Fruit fly (Drosophila melanogaster) whole organism, wandering third instar larva: ENCODE measurements around the gene CG14377.

Experiments
- Abd-B ChIP-seq: fragments of >200 bp; optimal IDR thresholded peaks from 2 replicates; lab custom pipeline; 2017; ENCODE audit warnings: missing biosample characterization, missing genetic modification characterization
- CG32264 ChIP-seq: fragments of 200-800 bp; sonication (Bioruptor generic); optimal IDR thresholded peaks from 2 replicates; lab custom pipeline; 2016; ENCODE audit warnings: missing biosample characterization, missing genetic modification characterization
- CG9705 ChIP-seq: fragments of 200-800 bp; sonication (Bioruptor generic); optimal IDR thresholded peaks from 2 replicates; lab custom pipeline; 2018; ENCODE audit warnings: missing biosample characterization, mild to moderate bottlenecking, missing genetic modification characterization
- CrebA ChIP-seq: fragments of 200-800 bp; sonication (Bioruptor generic); optimal IDR thresholded peaks from 2 replicates; lab custom pipeline; 2016; ENCODE audit warnings: missing biosample characterization, mild to moderate bottlenecking, missing genetic modification characterization, borderline replicate concordance
- Dfd ChIP-seq: fragments of >200 bp; optimal IDR thresholded peaks from 2 replicates; lab custom pipeline; 2017; ENCODE audit warnings: missing biosample characterization, missing genetic modification characterization
- Dif ChIP-seq: fragments of 200-275, 200-300 bp; sonication (Bioruptor generic); optimal IDR thresholded peaks from 2 replicates; lab custom pipeline; 2018; ENCODE audit warnings: missing biosample characterization, missing genetic modification characterization; ENCODE audit not compliant: partially characterized antibody
- HLH106 ChIP-seq: fragments of 200-800 bp; optimal IDR thresholded peaks from 3 replicates; lab custom pipeline; 2019; ENCODE audit warnings: missing biosample characterization, mild to moderate bottlenecking, missing genetic modification characterization, moderate library complexity
- Hnf4 ChIP-seq: fragments of 200-800 bp; sonication (Bioruptor generic); optimal IDR thresholded peaks from 2 replicates; lab custom pipeline; 2016; ENCODE audit warnings: missing biosample characterization, mild to moderate bottlenecking, missing genetic modification characterization
- Hr78 ChIP-seq: fragments of >200 bp; optimal IDR thresholded peaks from 2 replicates; lab custom pipeline; 2017; ENCODE audit warnings: missing biosample characterization, missing genetic modification characterization
- Hr83 ChIP-seq: fragments of 200-300 bp; sonication (Bioruptor generic); optimal IDR thresholded peaks from 2 replicates; lab custom pipeline; 2016; ENCODE audit warnings: missing biosample characterization, mild to moderate bottlenecking, missing genetic modification characterization, moderate library complexity; ENCODE audit not compliant: poor library complexity, severe bottlenecking
- Jra ChIP-seq: sonication (Bioruptor generic); optimal IDR thresholded peaks from 2 replicates; lab custom pipeline; 2016; ENCODE audit warnings: missing biosample characterization, missing genetic modification characterization
- Mio ChIP-seq: sonication (Bioruptor generic); optimal IDR thresholded peaks from 2 replicates; lab custom pipeline; 2016; ENCODE audit warnings: missing biosample characterization, missing genetic modification characterization
- Myc ChIP-seq: fragments of >200 bp; optimal IDR thresholded peaks from 2 replicates; lab custom pipeline; 2017
- N ChIP-seq: fragments of >200 bp; optimal IDR thresholded peaks from 2 replicates; lab custom pipeline; 2018; ENCODE audit warnings: missing biosample characterization, missing external identifiers, missing genetic modification characterization
- OdsH ChIP-seq: fragments of 200-800 bp; sonication (Bioruptor generic); optimal IDR thresholded peaks from 2 replicates; lab custom pipeline; 2016; ENCODE audit warnings: missing biosample characterization, mild to moderate bottlenecking, missing genetic modification characterization
- Sp1 ChIP-seq: fragments of 200-800 bp; sonication (Bioruptor generic); optimal IDR thresholded peaks from 3 replicates; lab custom pipeline; 2019; ENCODE audit warnings: missing biosample characterization, mild to moderate bottlenecking, missing genetic modification characterization, moderate library complexity
- Vsx2 ChIP-seq: fragments of 200-300, 225-300 bp; sonication (Bioruptor generic); optimal IDR thresholded peaks from 2 replicates; lab custom pipeline; 2018; ENCODE audit warnings: missing biosample characterization, missing genetic modification characterization; ENCODE audit not compliant: partially characterized antibody
- br ChIP-seq: fragments of 200-800 bp; sonication (Bioruptor generic); optimal IDR thresholded peaks from 2 replicates; lab custom pipeline; 2016; ENCODE audit warnings: missing biosample characterization, missing genetic modification characterization
- brk ChIP-seq: fragments of 200-800 bp; sonication (Bioruptor generic); optimal IDR thresholded peaks from 2 replicates; lab custom pipeline; 2016; ENCODE audit warnings: missing biosample characterization, mild to moderate bottlenecking, missing genetic modification characterization
- dl ChIP-seq, 2 experiments: fragments of 175-275, 200-275 bp in 1 of 2; fragments of 200-275 bp in 1 of 2; sonication (Bioruptor generic); optimal IDR thresholded peaks; lab custom pipeline; 2018; ENCODE audit warnings: mild to moderate bottlenecking in 2 of 2, missing biosample characterization in 2 of 2, missing genetic modification characterization in 2 of 2, moderate library complexity in 2 of 2; ENCODE audit not compliant: partially characterized antibody in 2 of 2, insufficient read depth in 1 of 2
- dmrt93B ChIP-seq: fragments of 200-800 bp; sonication (Bioruptor generic); optimal IDR thresholded peaks from 2 replicates; lab custom pipeline; 2018; ENCODE audit warnings: missing biosample characterization, mild to moderate bottlenecking, missing genetic modification characterization
- dsf ChIP-seq: sonication (Bioruptor generic); optimal IDR thresholded peaks from 2 replicates; lab custom pipeline; 2016; ENCODE audit warnings: missing biosample characterization, missing genetic modification characterization, borderline replicate concordance
- ey ChIP-seq: fragments of 200-800 bp; sonication (Bioruptor generic); optimal IDR thresholded peaks from 2 replicates; lab custom pipeline; 2016; ENCODE audit warnings: missing biosample characterization, missing genetic modification characterization
- foxo ChIP-seq, 2 experiments: fragments of 200-800 bp; sonication (Bioruptor generic); optimal IDR thresholded peaks; 2 replicates in 1 of 2; 3 replicates in 1 of 2; lab custom pipeline; 2016 to 2017; ENCODE audit warnings: missing biosample characterization in 2 of 2, missing genetic modification characterization in 2 of 2
- fru ChIP-seq: fragments of 200-800 bp; sonication (Bioruptor generic); optimal IDR thresholded peaks from 3 replicates; lab custom pipeline; 2016; ENCODE audit warnings: missing biosample characterization, mild to moderate bottlenecking, missing genetic modification characterization
- h ChIP-seq: fragments of 200-800 bp; sonication (Bioruptor generic); optimal IDR thresholded peaks from 3 replicates; lab custom pipeline; 2016; ENCODE audit warnings: missing biosample characterization, mild to moderate bottlenecking, missing genetic modification characterization
- jim ChIP-seq: fragments of 175-275, 200-325 bp; sonication (Bioruptor generic); optimal IDR thresholded peaks from 2 replicates; lab custom pipeline; 2016; ENCODE audit warnings: missing biosample characterization, mild to moderate bottlenecking, missing genetic modification characterization
- lola ChIP-seq: fragments of >200 bp; optimal IDR thresholded peaks from 2 replicates; lab custom pipeline; 2017; ENCODE audit warnings: missing biosample characterization, missing genetic modification characterization
- pan ChIP-seq: fragments of >200 bp; optimal IDR thresholded peaks from 2 replicates; lab custom pipeline; 2017
- psq ChIP-seq: fragments of 200-800 bp; sonication (Bioruptor generic); optimal IDR thresholded peaks from 3 replicates; lab custom pipeline; 2017; ENCODE audit warnings: missing biosample characterization, mild to moderate bottlenecking, missing genetic modification characterization, moderate library complexity
- rgr ChIP-seq: fragments of 200-800 bp; sonication (Bioruptor generic); optimal IDR thresholded peaks from 3 replicates; lab custom pipeline; 2016; ENCODE audit warnings: missing biosample characterization, mild to moderate bottlenecking, missing genetic modification characterization
- sv ChIP-seq: fragments of 200-800 bp; sonication (Bioruptor generic); optimal IDR thresholded peaks from 3 replicates; lab custom pipeline; 2016; ENCODE audit warnings: missing biosample characterization, missing genetic modification characterization
- tai ChIP-seq: sonication (Bioruptor generic); optimal IDR thresholded peaks from 2 replicates; lab custom pipeline; 2016; ENCODE audit warnings: missing biosample characterization, missing genetic modification characterization
- usp ChIP-seq: fragments of >200 bp; optimal IDR thresholded peaks from 2 replicates; lab custom pipeline; 2017; ENCODE audit warnings: missing biosample characterization, missing genetic modification characterization
- woc ChIP-seq: sonication (Bioruptor generic); optimal IDR thresholded peaks from 2 replicates; lab custom pipeline; 2016; ENCODE audit warnings: missing biosample characterization, mild to moderate bottlenecking, missing genetic modification characterization

Gene CG14377

dm6 chr3R:13419979-13420378 is 22.3 kb downstream of the CG14377 start, which contains the start of gene Ir87a:
Gene Ir87a (plus strand): TSS chr3R:13420279.
- TF ChIP-seq psq (GFP tag; lab: Kevin White, UChicago) (no peak), ey (GFP tag; lab: Kevin White, UChicago) (no peak), CG9705 (GFP tag; lab: Kevin White, UChicago) (no peak), CG32264 (GFP tag; lab: Kevin White, UChicago) (no peak), Vsx2 (no peak), usp (no peak), OdsH (GFP tag; lab: Kevin White, UChicago) (no peak), CrebA (GFP tag; lab: Kevin White, UChicago) (no peak), br (no peak), dmrt93B (GFP tag; lab: Kevin White, UChicago) (no peak), Dfd (GFP tag; lab: Kevin White, UChicago) (no peak), lola (GFP tag; lab: Kevin White, UChicago) (no peak), N (GFP tag; lab: Kevin White, UChicago) (no peak), Jra (no peak), rgr (GFP tag; lab: Kevin White, UChicago) (no peak)

DNA sequence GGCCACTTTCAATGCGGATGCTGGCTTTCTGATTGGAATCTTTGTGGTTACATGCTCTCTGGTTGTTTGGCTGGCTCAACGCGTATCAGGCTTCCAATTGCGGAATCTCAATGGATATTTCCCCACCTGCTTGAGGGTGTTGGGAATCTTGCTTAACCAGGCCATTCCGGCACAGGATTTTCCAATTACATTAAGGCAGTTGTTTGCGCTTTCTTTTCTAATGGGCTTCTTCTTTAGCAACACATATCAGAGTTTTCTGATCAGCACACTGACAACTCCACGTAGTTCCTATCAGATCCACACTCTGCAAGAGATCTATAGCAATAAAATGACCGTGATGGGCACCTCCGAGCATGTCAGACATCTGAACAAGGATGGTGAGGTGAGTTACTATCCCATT is 24.5 kb downstream of the CG14377 start:
- no peak for TF ChIP-seq dl (GFP tag; optimal IDR thresholded peaks at IDR 0.05; lab: Kevin White, UChicago; ENCODE audit: insufficient read depth in 1 of 2, partially characterized antibody in 2 of 2)
- TF ChIP-seq Hr78 = no peak
- no peak for TF ChIP-seq br
- no peak for TF ChIP-seq woc (GFP tag; lab: Kevin White, UChicago)
- TF ChIP-seq lola (GFP tag; lab: Kevin White, UChicago) = no peak
- no peak for TF ChIP-seq Sp1
- TF ChIP-seq pan (lab: Kevin White, UChicago) = no peak
- no peak for TF ChIP-seq CG32264 (GFP tag; lab: Kevin White, UChicago)
- TF ChIP-seq Jra = no peak
- no peak for TF ChIP-seq Mio (GFP tag; lab: Kevin White, UChicago)
- no peak for TF ChIP-seq Abd-B (GFP tag; lab: Kevin White, UChicago)
- TF ChIP-seq CrebA (GFP tag; lab: Kevin White, UChicago) = no peak
- TF ChIP-seq Vsx2 = no peak
- TF ChIP-seq HLH106 (tag; lab: Kevin White, UChicago) = no peak
- no peak for TF ChIP-seq fru
- no peak for TF ChIP-seq foxo (GFP tag; optimal IDR thresholded peaks at IDR 0.05; lab: Kevin White, UChicago)
- TF ChIP-seq Hr83 (GFP tag; lab: Kevin White, UChicago) = no peak

DNA sequence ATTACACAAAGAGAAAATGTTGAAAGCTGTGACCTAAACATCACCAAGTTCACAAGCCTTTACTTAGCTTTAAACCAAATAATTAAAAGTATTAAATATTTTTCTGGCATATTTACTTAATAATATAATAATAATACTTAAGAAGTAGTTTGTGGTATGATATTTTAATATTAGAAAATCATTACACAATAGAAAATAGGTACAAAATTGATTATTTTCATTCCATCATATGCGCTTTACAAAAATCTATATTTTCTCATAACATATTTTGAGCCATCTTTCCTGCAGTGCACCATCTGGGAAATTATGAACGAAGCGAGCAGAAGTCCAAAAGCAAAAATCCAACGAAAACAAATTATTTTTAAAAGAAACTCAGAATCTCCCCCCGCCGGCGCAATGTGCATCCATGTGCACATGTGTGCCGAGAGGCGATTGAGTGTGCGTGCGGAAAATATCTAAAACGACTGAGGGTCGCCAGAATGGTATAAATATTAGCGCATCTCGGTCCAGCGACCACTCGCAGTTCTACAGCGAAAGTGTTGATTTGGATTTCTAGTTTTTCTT is 27.9 kb downstream of the CG14377 start, which contains the start of gene Act87E:
Gene Act87E (plus strand): TSS at position 514 of the 564 bp plus-strand sequence.
- TF ChIP-seq CG32264 (GFP tag; lab: Kevin White, UChicago) = no peak
- TF ChIP-seq HLH106 (tag; lab: Kevin White, UChicago) = peak; percentile 0
- TF ChIP-seq dmrt93B (GFP tag; lab: Kevin White, UChicago) = peak; percentile 17

DNA sequence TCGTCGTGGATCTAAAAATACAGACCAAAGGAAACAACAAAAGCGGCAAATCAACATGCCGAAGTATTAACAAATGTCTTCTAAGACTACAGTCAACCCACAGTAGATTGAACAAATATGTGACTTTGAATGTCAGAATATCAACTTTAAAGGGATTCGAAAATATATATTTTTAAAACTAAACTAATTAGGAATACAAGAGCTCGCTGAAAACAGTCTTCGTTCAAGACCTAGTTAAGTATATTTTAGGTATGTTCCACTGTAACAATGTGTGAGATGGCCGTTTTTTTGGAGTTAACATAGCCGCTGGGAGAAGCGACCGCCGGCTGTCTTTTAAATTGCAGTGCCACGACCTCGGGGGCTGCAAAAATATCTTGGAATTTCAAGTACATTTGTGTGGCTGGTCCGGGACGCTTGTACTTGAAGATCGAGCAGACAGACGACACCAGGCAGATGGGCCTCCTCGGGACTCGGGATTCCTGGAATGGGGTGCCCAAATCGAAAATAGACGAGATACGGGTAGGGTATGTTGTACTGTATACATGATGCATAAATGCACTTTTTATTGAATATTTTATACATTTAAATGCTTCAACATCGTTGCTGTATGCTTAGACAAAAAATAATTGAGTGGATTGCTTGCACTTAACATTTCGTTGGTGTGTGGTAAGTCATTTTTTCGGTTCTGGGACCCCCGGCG is 30.9 kb downstream of the CG14377 start:
- TF ChIP-seq jim (GFP tag; lab: Kevin White, UChicago) (no peak), sv (GFP tag; lab: Kevin White, UChicago) (peak; percentile 41), dsf (GFP tag; lab: Kevin White, UChicago) (no peak), usp (no peak), Jra (no peak), HLH106 (tag; lab: Kevin White, UChicago) (peak; percentile 45), ey (GFP tag; lab: Kevin White, UChicago) (peak; percentile 80), Abd-B (GFP tag; lab: Kevin White, UChicago) (no peak), rgr (GFP tag; lab: Kevin White, UChicago) (peak; percentile 73), OdsH (GFP tag; lab: Kevin White, UChicago) (peak; percentile 67), CG32264 (GFP tag; lab: Kevin White, UChicago) (no peak), tai (no peak), foxo (GFP tag; optimal IDR thresholded peaks at IDR 0.05; lab: Kevin White, UChicago) (peak in 1 of 2 experiments; percentile 70), Dif (no peak), Hnf4 (GFP tag; lab: Kevin White, UChicago) (peak; percentile 50), Sp1 (peak; percentile 15), woc (GFP tag; lab: Kevin White, UChicago) (peak; percentile 20), Hr78 (no peak), dmrt93B (GFP tag; lab: Kevin White, UChicago) (peak; percentile 38), dl (GFP tag; optimal IDR thresholded peaks at IDR 0.05; lab: Kevin White, UChicago; ENCODE audit: insufficient read depth in 1 of 2, partially characterized antibody in 2 of 2) (no peak), Myc (lab: Kevin White, UChicago) (no peak), brk (GFP tag; lab: Kevin White, UChicago) (no peak), Vsx2 (no peak), psq (GFP tag; lab: Kevin White, UChicago) (peak; percentile 50), br (peak; percentile 62), fru (peak; percentile 67), CrebA (GFP tag; lab: Kevin White, UChicago) (no peak), lola (GFP tag; lab: Kevin White, UChicago) (no peak), h (peak; percentile 76)
